Fruit fly (Drosophila melanogaster): ENCODE measurements around the gene CG14330.

dm6 chr3R:17413601-17414000, 43.0 kb downstream of the CG14330 start, which contains the start of gene CG42822:
- TF ChIP-seq Dif (GFP tag; optimal IDR thresholded peaks at IDR 0.05; ENCODE audit: partially characterized antibody) (no peak), woc (GFP tag; optimal IDR thresholded peaks at IDR 0.05) (no peak), CG32264 (GFP tag; optimal IDR thresholded peaks at IDR 0.05) (no peak), Myc (optimal IDR thresholded peaks at IDR 0.05) (no peak), lola (GFP tag; optimal IDR thresholded peaks at IDR 0.05) (no peak), ey (GFP tag; optimal IDR thresholded peaks at IDR 0.05) (no peak), Dfd (GFP tag; optimal IDR thresholded peaks at IDR 0.05) (no peak), rgr (GFP tag; optimal IDR thresholded peaks at IDR 0.05) (no peak), Hr78 (GFP tag; optimal IDR thresholded peaks at IDR 0.05) (no peak), Vsx2 (GFP tag; optimal IDR thresholded peaks at IDR 0.05; ENCODE audit: partially characterized antibody) (no peak)
